Worm (Caenorhabditis elegans): ENCODE measurements around the gene cpr-2.

The cpr-2 gene

DNA sequence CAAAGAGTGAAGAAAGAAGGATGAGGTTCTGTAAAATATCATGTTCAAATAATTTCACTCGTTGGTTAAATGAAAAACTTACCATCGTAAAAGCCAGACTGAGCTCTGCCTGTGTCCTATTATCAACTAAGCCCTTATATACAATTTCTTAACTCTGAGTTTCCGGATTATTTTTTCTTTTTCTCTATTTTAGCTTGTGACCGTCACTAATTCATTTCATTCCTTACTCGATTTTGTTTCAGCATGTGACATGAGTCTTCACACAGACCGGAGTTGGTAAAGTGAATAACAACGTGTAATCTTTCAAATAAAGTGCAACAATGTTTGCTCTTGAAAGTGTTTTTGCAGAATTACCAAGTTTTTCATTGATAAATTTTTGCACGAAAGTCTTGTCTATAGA lies at the start of gene cpr-2:
cpr-2 (minus strand) TSS at position 101 of the 400 bp plus-strand sequence.
- no peak for TF ChIP-seq dao-5 (tag; optimal IDR thresholded peaks at IDR 0.05)

DNA sequence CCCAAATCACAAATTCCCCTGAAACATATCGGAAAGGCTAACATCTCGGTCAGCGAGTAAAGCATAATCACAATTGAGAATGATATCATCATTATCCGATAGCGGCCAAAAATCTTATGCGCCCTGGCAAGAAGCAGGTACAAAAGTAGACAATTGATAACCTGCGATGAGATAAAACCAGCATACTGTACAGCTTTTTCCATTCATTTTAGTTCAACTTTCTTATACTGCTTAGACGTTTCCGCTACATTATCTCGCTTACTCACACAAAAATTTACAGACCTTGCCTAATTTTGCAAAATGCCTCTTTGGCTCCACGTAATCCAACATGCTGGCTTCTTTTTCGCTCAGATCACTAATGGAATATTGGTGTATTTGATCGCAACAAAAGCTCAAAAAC lies 49.1 kb upstream of the cpr-2 start, which contains the start of gene str-150:
str-150 (plus strand) TSS at position 301 of the 400 bp plus-strand sequence.
- no peak for TF ChIP-seq him-1 (tag; optimal IDR thresholded peaks at IDR 0.05)
- TF ChIP-seq dao-5 (tag; optimal IDR thresholded peaks at IDR 0.05) = no peak
- TF ChIP-seq W03F9.2 (tag; optimal IDR thresholded peaks at IDR 0.05) = no peak

DNA sequence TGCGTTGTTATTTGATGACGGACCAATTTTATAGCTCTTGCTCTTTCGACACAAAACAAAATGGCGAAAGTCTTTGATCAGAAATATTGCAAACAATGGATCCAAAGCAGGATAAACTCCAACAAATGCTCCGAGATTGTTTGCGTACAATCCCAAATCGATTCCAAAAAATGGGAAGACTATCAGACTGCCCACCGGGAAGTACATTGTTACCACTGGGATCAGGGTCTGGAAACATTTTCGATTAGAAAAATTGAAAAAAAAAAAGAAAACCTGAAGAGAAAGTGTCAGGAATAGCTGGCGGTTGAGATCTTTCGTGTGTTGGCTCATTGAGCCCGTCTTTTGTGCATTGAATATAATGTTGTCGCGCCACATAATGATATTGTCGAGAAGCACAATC lies 47.2 kb upstream of the cpr-2 start:
- TF ChIP-seq W03F9.2 (tag; optimal IDR thresholded peaks at IDR 0.05) (no peak), him-1 (tag; optimal IDR thresholded peaks at IDR 0.05) (no peak), dao-5 (tag; optimal IDR thresholded peaks at IDR 0.05) (no peak)

DNA sequence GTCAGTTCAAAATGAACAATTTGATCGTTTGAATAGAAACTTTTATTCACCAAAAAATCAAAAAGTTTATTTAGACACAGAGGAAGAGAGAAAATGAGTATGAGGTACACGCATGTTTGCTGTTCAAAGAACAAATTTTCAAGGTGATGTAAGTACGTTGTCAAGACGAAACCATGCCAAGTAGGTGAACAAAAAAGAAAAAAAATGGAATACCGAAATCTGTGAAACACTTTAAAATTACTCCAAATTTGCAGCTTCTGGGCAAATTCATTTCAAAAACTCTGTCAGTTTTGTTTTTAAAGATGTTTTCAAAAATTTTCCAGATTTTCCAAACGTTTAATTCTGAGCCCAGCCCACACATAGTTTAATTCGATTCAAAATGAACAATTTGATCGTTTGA lies 46.5 kb upstream of the cpr-2 start, which contains the start of gene nhr-271:
nhr-271 (minus strand) TSS at position 101 of the 400 bp plus-strand sequence.
- TF ChIP-seq dao-5 (tag; optimal IDR thresholded peaks at IDR 0.05) = no peak
- TF ChIP-seq W03F9.2 (tag; optimal IDR thresholded peaks at IDR 0.05) = no peak
- TF ChIP-seq him-1 (tag; optimal IDR thresholded peaks at IDR 0.05) = no peak

DNA sequence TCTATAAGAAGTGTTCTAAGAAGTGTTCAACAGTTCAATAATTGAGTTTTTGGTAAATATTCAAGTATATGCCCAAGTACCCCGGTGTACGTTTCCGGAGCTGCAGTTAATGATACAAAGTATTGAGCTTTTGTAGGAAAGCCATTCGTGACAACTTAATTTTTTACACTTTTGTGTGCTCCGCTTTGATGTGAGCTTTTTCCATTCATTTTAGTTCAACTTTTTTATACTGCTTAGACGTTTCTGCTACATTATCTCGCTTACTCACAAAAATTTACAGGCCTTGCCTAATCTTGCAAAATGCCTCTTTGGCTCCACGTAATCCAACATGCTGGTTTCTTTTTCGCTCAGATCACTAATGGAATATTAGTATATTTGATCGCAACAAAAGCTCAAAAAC lies 42.0 kb upstream of the cpr-2 start, which contains the start of gene str-151:
str-151 (plus strand) TSS at position 301 of the 400 bp plus-strand sequence.
- TF ChIP-seq dao-5 (tag; optimal IDR thresholded peaks at IDR 0.05) (no peak), him-1 (tag; optimal IDR thresholded peaks at IDR 0.05) (no peak), W03F9.2 (tag; optimal IDR thresholded peaks at IDR 0.05) (no peak)

DNA sequence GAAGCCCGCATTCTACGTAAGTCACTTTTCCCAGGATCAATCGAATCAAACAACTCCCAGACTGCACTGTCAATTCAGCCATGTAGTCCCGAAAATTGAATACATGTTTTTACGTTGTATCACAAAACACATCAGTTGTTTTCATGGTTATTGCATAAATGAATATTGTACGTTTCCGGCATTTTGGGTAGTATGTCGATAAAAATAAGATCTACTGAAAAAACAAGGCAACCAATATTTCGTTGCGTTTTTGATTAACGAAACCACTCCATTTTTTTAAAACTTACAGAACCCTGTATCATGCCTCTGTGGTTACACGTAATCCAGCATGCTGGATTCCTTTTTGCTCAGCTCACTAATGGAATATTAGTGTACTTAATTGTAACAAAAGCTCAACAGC lies 39.3 kb upstream of the cpr-2 start, which contains the start of gene str-149:
str-149 (plus strand) TSS at position 301 of the 400 bp plus-strand sequence.
- TF ChIP-seq W03F9.2 (tag; optimal IDR thresholded peaks at IDR 0.05) (no peak), dao-5 (tag; optimal IDR thresholded peaks at IDR 0.05) (no peak), him-1 (tag; optimal IDR thresholded peaks at IDR 0.05) (no peak)

DNA sequence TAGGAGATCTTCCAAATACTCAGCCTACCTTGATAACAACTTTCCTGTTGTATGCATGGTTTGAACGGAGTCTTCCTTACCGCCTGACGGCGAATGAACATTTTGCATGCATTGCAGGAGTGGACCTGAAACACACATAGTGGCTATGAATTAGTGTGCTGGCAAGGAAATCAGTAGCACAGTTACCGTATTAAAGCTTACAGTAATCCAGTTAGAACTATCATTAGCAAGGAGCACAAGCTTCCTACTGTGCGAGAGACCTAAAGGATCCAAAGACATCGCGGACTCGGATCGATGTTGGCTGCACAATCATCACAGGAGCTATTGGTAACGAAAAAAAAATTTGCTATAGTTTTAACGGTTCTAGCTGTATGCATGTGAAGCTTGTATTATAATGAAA lies 36.8 kb upstream of the cpr-2 start, which contains the start of gene nhr-233:
nhr-233 (minus strand) TSS at position 101 of the 400 bp plus-strand sequence.
- TF ChIP-seq W03F9.2 (tag; optimal IDR thresholded peaks at IDR 0.05) (no peak), him-1 (tag; optimal IDR thresholded peaks at IDR 0.05) (no peak), dao-5 (tag; optimal IDR thresholded peaks at IDR 0.05) (no peak)

DNA sequence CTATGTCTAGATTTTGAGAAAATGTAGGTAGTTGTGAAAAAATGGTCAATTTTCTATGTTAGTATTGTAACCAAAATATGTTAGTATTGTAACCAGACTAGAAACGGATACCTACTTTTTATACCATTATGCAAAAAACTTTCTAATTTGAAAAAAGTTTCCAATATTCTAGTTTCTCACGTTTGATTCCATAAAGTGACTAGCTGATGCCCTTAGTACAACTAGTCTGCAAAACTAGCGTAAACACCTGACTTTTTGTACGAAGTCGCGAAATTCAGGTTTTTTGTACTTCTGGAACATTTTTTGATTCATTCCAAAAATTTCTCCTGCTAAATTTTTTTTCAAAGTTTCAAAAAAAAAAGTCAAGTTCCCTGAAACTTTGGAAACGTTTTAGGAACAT lies 34.2 kb upstream of the cpr-2 start:
- TF ChIP-seq W03F9.2 (tag; optimal IDR thresholded peaks at IDR 0.05) = no peak
- no peak for TF ChIP-seq dao-5 (tag; optimal IDR thresholded peaks at IDR 0.05)
- TF ChIP-seq him-1 (tag; optimal IDR thresholded peaks at IDR 0.05) = no peak

DNA sequence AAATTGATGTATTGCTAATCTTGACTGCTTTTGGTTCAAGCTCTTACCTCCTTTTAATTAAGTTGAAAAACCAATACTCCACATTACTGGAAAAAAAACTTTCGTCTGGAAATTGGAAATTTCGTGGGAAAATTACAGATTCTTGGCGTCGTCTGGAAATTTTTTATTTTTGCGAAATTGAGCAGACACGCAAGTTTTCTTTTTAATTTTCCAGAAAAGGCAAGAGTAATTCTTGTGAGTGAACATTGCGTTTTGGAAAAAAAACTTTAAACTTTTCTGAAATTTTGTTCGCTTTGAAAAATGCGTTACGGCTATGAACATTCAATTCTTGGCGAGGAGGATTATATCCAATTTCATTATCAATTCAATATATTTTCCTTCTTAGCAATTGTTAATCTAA lies 31.7 kb upstream of the cpr-2 start, which contains the start of gene sru-45:
sru-45 (plus strand) TSS at position 301 of the 400 bp plus-strand sequence.
- no peak for TF ChIP-seq W03F9.2 (tag; optimal IDR thresholded peaks at IDR 0.05)
- TF ChIP-seq him-1 (tag; optimal IDR thresholded peaks at IDR 0.05) = no peak
- TF ChIP-seq dao-5 (tag; optimal IDR thresholded peaks at IDR 0.05) = no peak

DNA sequence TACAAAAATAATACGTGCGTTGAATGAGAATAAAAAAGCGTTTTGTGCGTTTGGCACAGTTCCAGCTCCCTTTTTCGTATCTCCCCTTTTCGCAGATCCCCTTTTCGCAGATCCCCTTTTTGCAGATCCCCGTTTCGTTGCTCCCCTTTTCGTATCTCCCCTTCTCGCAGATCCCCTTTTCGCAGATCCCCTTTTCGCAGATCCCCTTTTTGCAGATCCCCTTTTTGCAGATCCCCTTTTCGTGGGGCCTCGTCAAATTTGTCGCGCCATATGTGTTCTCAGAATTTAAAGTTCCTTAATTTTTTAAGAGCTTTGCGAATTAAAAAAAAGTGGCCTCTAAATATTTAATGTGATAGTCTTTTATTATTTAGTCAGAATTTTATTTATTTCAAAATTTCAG lies 19.0 kb upstream of the cpr-2 start, which contains the start of gene Y32B12B.4:
Y32B12B.4 (plus strand) TSS at position 399 of the 400 bp plus-strand sequence.
- no peak for TF ChIP-seq him-1 (tag; optimal IDR thresholded peaks at IDR 0.05)
- no peak for TF ChIP-seq W03F9.2 (tag; optimal IDR thresholded peaks at IDR 0.05)
- TF ChIP-seq dao-5 (tag; optimal IDR thresholded peaks at IDR 0.05) = no peak

DNA sequence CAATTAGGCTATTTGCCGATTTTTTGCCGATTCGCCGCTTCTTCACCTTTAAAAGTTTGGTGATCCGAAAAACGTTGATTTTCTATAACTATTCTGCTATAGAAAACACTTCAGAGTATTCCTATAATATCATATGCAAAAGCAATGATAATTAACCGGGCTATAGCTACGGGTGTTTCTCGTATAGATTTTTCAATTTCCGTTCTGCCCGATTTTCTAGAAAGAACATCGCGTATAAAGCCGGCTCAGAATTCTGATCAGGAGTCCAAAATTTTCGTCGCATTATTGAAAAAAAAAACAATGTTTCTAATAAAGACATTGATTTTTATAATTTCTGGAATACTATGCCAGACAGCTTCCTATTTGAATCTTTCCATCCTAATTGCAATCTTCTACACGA lies 16.8 kb upstream of the cpr-2 start, which contains the start of gene srbc-65:
srbc-65 (plus strand) TSS at position 301 of the 400 bp plus-strand sequence.
- TF ChIP-seq him-1 (tag; optimal IDR thresholded peaks at IDR 0.05) (no peak), dao-5 (tag; optimal IDR thresholded peaks at IDR 0.05) (no peak), W03F9.2 (tag; optimal IDR thresholded peaks at IDR 0.05) (no peak)

DNA sequence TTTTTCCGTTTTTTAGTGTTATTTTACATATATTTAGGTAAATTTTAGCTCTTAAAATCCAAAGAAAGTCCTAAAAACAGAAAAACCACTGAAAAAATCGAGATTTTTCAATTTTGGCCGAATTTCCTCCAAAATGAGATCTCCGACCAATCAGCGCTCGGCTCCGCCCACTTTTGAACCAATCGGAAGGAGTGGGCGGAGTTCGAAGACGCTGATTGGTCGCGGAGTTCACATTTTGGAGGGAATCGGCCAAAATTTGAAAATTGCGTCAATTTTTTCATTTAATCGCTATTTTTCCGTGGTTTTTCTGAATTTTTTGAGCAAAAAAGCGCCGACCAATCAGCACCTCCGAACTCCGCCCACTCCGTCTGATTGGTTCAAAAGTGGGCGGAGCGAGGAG lies 6.8 kb upstream of the cpr-2 start:
- TF ChIP-seq dao-5 (tag; optimal IDR thresholded peaks at IDR 0.05) (no peak), W03F9.2 (tag; optimal IDR thresholded peaks at IDR 0.05) (no peak), him-1 (tag; optimal IDR thresholded peaks at IDR 0.05) (no peak)

DNA sequence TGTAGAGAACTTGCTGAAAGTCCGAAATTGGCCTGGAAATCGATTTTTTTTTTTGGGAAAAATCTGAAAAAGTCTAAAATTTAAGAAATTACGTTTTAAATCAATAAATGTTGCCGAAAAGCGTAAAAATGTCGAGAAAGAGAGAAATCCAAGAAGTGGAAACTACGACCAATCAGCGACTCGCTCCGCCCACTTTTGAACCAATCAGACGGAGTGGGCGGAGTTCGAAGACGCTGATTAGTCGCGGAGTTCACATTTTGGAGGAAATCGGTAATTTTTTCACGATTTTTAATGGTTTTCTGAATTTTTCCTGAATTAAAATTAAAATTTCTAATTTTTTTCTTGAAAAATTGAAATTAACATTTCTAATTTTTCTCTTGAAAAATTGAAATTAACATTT lies 5.8 kb upstream of the cpr-2 start:
- TF ChIP-seq W03F9.2 (tag; optimal IDR thresholded peaks at IDR 0.05) = no peak
- no peak for TF ChIP-seq him-1 (tag; optimal IDR thresholded peaks at IDR 0.05)
- TF ChIP-seq dao-5 (tag; optimal IDR thresholded peaks at IDR 0.05) = no peak

DNA sequence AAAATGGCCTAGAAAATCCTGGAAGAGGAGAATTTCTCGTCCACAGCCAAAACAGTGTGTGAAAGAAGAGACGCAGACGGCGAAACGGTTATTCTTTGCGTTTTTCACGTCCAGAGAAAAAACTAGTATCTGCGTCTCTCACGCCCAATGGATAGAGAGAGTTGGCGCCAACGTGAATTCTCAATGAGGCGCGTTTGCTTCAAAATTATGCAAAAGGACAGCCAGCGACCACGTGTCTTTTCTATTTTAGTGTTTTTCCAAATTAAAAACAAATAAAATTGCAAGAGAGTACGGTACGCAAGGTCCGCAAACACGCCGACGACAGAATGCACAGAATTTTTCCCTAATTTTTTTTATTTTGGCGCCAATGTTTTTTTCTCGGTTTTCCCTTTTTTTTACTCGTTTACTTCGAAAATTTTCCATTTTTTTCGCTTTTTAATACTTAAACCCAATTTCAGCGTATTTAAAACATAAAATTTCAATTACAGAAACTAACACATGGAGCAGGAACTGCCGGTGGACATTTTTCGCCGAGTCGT lies 4.1 kb upstream of the cpr-2 start, which contains the start of gene Y32B12B.2:
Y32B12B.2 (plus strand) TSS at position 489 of the 539 bp plus-strand sequence.
- TF ChIP-seq W03F9.2 (tag; optimal IDR thresholded peaks at IDR 0.05) = no peak

DNA sequence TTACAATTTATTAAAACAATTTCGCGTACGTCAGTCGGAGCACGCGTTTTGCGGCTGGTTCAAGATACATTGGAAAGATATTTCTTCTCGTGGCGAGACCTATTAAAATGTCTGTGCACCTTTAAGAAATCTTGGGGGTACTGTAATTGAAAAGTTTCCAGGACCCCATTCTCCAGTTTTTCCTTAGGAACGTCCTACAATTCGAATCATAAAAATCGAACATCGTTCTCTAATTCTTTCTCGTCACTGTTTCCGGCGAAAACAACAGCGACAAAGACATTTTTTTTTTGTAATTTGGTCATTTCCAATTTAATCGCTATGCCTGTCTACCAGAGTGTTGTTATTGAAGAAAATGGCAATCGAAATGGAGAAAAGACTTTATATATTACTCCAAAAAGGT lies 2.8 kb upstream of the cpr-2 start, which contains the start of gene Y32B12B.1:
Y32B12B.1 (plus strand) TSS at position 301 of the 400 bp plus-strand sequence.
- TF ChIP-seq dao-5 (tag; optimal IDR thresholded peaks at IDR 0.05) (no peak), W03F9.2 (tag; optimal IDR thresholded peaks at IDR 0.05) (no peak), him-1 (tag; optimal IDR thresholded peaks at IDR 0.05) (no peak)
